Fruit fly (Drosophila melanogaster) whole organism, pupa: ENCODE measurements around the gene neur.

ENCODE experiments used
- CG10348 ChIP-seq: fragments of 200-800 bp; sonication (Bioruptor generic); IDR thresholded peaks from 2 replicates; pipeline ENCODE4 v1.3.6; 2022; ENCODE audit warnings: missing biosample characterization, missing genetic modification characterization
- CG12605 ChIP-seq: fragments of 200-800 bp; sonication (Bioruptor generic); IDR thresholded peaks from 2 replicates; pipeline ENCODE4 v1.3.6; 2022; ENCODE audit warnings: missing biosample characterization, missing genetic modification characterization
- CG13204 ChIP-seq: fragments of 200-800 bp; sonication (Bioruptor generic); optimal IDR thresholded peaks from 2 replicates; lab custom pipeline; 2018; ENCODE audit warnings: missing biosample characterization, mild to moderate bottlenecking, missing genetic modification characterization, moderate library complexity
- CG14655 ChIP-seq: fragments of 200-800 bp; sonication (Bioruptor generic); optimal IDR thresholded peaks from 3 replicates; lab custom pipeline; 2017; ENCODE audit warnings: mild to moderate bottlenecking, missing biosample characterization, missing genetic modification reagents, missing genetic modification characterization
- CG15710 ChIP-seq: fragments of 200-800 bp; sonication (Bioruptor generic); optimal IDR thresholded peaks from 2 replicates; lab custom pipeline; 2018; ENCODE audit warnings: missing biosample characterization, mild to moderate bottlenecking, missing genetic modification characterization, moderate library complexity
- CG17806 ChIP-seq: fragments of 200-800 bp; sonication (Bioruptor generic); optimal IDR thresholded peaks from 2 replicates; lab custom pipeline; 2018; ENCODE audit warnings: missing biosample characterization, mild to moderate bottlenecking, missing genetic modification characterization, moderate library complexity
- CG32121 ChIP-seq: fragments of 200-800 bp; sonication (Bioruptor generic); IDR thresholded peaks from 2 replicates; pipeline ENCODE4 v1.3.6; 2022; ENCODE audit warnings: missing biosample characterization, missing genetic modification characterization
- CG34367 ChIP-seq: fragments of 200-800 bp; sonication (Bioruptor generic); optimal IDR thresholded peaks from 2 replicates; lab custom pipeline; 2018; ENCODE audit warnings: missing biosample characterization, mild to moderate bottlenecking, missing genetic modification characterization
- CG4496 ChIP-seq: fragments of 200-800 bp; sonication (Bioruptor generic); IDR thresholded peaks from 3 replicates; pipeline ENCODE4 v1.3.6; 2022; ENCODE audit warnings: missing biosample characterization, missing genetic modification characterization
- CG8159 ChIP-seq: fragments of 200-800 bp; sonication (Bioruptor generic); optimal IDR thresholded peaks from 3 replicates; lab custom pipeline; 2018; ENCODE audit warnings: missing biosample characterization, mild to moderate bottlenecking, missing genetic modification characterization, moderate library complexity
- CG8301 ChIP-seq: fragments of 200-800 bp; sonication (Bioruptor generic); optimal IDR thresholded peaks from 2 replicates; lab custom pipeline; 2018; ENCODE audit warnings: missing biosample characterization, mild to moderate bottlenecking, missing genetic modification characterization
- CG9948 ChIP-seq: fragments of 200-800 bp; sonication (Bioruptor generic); optimal IDR thresholded peaks from 2 replicates; lab custom pipeline; 2018; ENCODE audit warnings: missing biosample characterization, mild to moderate bottlenecking, missing genetic modification characterization, moderate library complexity
- D1 ChIP-seq: fragments of 200-800 bp; sonication (Bioruptor generic); optimal IDR thresholded peaks from 2 replicates; lab custom pipeline; 2018; ENCODE audit warnings: missing biosample characterization, mild to moderate bottlenecking, missing genetic modification characterization, moderate library complexity
- EcR ChIP-seq: fragments of 200-800 bp; sonication (Bioruptor generic); optimal IDR thresholded peaks from 3 replicates; lab custom pipeline; 2019; ENCODE audit warnings: missing biosample characterization, missing genetic modification characterization, mild to moderate bottlenecking, moderate library complexity, missing genetic modification reagents
- Ets98B ChIP-seq: fragments of 200-800 bp; sonication (Bioruptor generic); IDR thresholded peaks from 2 replicates; pipeline ENCODE4 v1.3.6; 2022; ENCODE audit warnings: missing biosample characterization, missing genetic modification characterization
- Pif1A ChIP-seq: fragments of 200-800 bp; sonication (Bioruptor generic); optimal IDR thresholded peaks from 3 replicates; lab custom pipeline; 2016; ENCODE audit warnings: missing biosample characterization, missing genetic modification characterization
- Pif1B ChIP-seq: fragments of 200-800 bp; sonication (Bioruptor generic); optimal IDR thresholded peaks from 3 replicates; lab custom pipeline; 2016; ENCODE audit warnings: missing biosample characterization, missing genetic modification characterization
- Snoo ChIP-seq: fragments of 200-800 bp; sonication (Bioruptor generic); optimal IDR thresholded peaks from 3 replicates; lab custom pipeline; 2017; ENCODE audit warnings: missing biosample characterization, mild to moderate bottlenecking, missing genetic modification characterization, inconsistent platforms
- fd96Ca ChIP-seq: fragments of 200-800 bp; sonication (Bioruptor generic); IDR thresholded peaks from 3 replicates; pipeline ENCODE4 v1.3.6; 2022; ENCODE audit warnings: missing biosample characterization, missing genetic modification characterization
- gl ChIP-seq: fragments of 200-800 bp; sonication (Bioruptor generic); optimal IDR thresholded peaks from 2 replicates; lab custom pipeline; 2018; ENCODE audit warnings: missing biosample characterization, mild to moderate bottlenecking, missing genetic modification characterization
- rn ChIP-seq: fragments of 200-800 bp; sonication (Bioruptor generic); IDR thresholded peaks from 2 replicates; pipeline ENCODE4 v1.3.6; 2022; ENCODE audit warnings: missing biosample characterization, missing genetic modification characterization

neur gene

DNA sequence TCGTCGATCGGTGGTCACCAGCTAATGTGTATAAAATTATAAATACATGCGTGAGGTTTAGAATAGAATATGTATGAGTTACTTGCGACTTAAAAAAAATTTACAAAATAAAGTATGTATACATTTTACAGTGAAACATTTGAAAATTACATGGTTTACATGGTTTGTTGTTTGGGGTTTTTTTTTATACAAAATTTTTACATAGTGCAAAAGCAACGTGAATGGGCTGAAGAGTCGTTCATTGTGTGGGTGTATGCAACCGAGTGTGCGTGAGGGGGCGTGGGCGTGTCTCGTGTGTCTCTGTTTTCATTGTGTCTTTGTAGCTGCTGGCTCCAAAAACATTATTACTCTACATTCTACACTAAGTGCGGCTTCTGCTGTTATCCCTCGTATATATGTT is 30.6 kb upstream of the neur start:
- TF ChIP-seq CG34367 (tag; lab: Kevin White, UChicago) (no peak), CG9948 (no peak), CG14655 (no peak), EcR (GFP tag; lab: Kevin White, UChicago) (no peak), Pif1B (GFP tag; lab: Kevin White, UChicago) (no peak), CG4496 (GFP tag; lab: Robert Waterston, UW) (no peak), Ets98B (GFP tag; lab: Robert Waterston, UW) (no peak), CG13204 (GFP tag; lab: Kevin White, UChicago) (no peak), Snoo (tag; lab: Kevin White, UChicago) (no peak), fd96Ca (no peak), rn (no peak), CG10348 (GFP tag; lab: Robert Waterston, UW) (no peak), gl (no peak)

dm6 chr3R:9068418-9068817 is 29.1 kb upstream of the neur start:
- peak; percentile 21 for TF ChIP-seq D1 (tag; lab: Kevin White, UChicago)
- no peak for TF ChIP-seq CG34367 (tag; lab: Kevin White, UChicago)
- TF ChIP-seq fd96Ca, result no peak

DNA sequence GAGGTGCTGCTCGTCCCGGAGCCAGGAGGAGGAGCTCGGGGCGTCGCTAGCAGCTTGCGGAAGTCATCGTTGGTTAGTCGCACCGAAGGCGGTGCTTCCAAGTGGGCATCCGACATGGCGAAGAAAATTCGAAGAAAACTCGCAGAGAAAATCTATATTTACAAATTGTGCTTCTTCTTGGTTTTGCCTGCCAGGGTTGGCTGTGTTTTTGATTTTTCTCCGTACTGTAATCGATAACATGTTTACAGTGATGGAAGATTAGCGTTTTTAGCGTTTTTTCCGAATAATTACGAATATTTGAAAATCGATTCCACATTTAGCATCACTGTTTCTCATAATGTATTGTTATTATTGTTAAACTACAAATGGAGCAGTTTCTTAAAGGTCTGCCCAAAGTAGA is 25.6 kb upstream of the neur start, which contains the start of the genes beag and Ada:
Gene beag, minus strand, starts transcription at position 205 of the 400 bp plus-strand sequence.
Gene Ada, plus strand, starts transcription at position 310 of the 400 bp plus-strand sequence.
- TF ChIP-seq CG17806 (tag; lab: Kevin White, UChicago) (no peak), rn (no peak), CG4496 (GFP tag; lab: Robert Waterston, UW) (peak; percentile 54; the same call in 2 of the 3 replicates), Ets98B (GFP tag; lab: Robert Waterston, UW) (0 out of 2 replicates have a peak, but pooled peaks have one; percentile 10), fd96Ca (no peak), CG13204 (GFP tag; lab: Kevin White, UChicago) (no peak)

DNA sequence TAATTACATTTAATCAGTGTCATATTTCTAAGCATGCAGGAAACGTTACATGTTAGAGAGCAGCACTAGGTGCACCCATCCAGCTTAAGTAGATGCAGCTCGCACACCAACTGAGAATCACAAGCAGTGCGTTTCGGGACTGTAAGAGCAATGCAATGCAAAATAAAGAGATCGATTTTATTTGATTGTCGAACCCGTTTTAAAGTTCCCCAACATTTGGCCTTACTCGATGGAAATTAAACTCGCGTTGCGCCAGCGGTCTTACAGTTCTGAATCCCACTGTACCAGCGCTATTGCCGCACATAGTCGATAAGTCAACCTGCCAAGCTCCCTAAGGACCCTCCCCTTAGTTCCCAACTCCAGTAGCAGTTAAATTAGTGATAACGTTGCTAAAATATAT is 23.5 kb upstream of the neur start:
- TF ChIP-seq CG15710 (tag; lab: Kevin White, UChicago) (peak; percentile 23), CG32121 (0 out of 2 replicates have a peak, but pooled peaks have one; percentile 13), CG17806 (tag; lab: Kevin White, UChicago) (peak; percentile 21), fd96Ca (peak; percentile 67; the same call in 1 of the 3 replicates), Pif1B (GFP tag; lab: Kevin White, UChicago) (no peak), rn (no peak), CG9948 (peak; percentile 13), CG4496 (GFP tag; lab: Robert Waterston, UW) (peak; percentile 64; the same call in 2 of the 3 replicates), CG12605 (GFP tag; lab: Robert Waterston, UW) (peak; percentile 69), CG8159 (tag; lab: Kevin White, UChicago) (no peak), Ets98B (GFP tag; lab: Robert Waterston, UW) (peak; percentile 17; the same call in 1 of the 2 replicates)
- TF ChIP-seq, all 21 proteins: peak for 8

- TF ChIP-seq CG34367 (tag; lab: Kevin White, UChicago) (peak; percentile 76), gl (peak; percentile 87), CG14655 (peak; percentile 98), CG17806 (tag; lab: Kevin White, UChicago) (peak; percentile 87), EcR (GFP tag; lab: Kevin White, UChicago) (peak; percentile 57), CG12605 (GFP tag; lab: Robert Waterston, UW) (no peak), CG9948 (peak; percentile 93), Ets98B (GFP tag; lab: Robert Waterston, UW) (no peak), CG15710 (tag; lab: Kevin White, UChicago) (peak; percentile 85), Snoo (tag; lab: Kevin White, UChicago) (peak; percentile 96), Pif1A (peak; percentile 91), CG8301 (tag; lab: Kevin White, UChicago) (peak; percentile 97), Pif1B (GFP tag; lab: Kevin White, UChicago) (peak; percentile 89), CG13204 (GFP tag; lab: Kevin White, UChicago) (peak; percentile 88), fd96Ca (no peak), D1 (tag; lab: Kevin White, UChicago) (peak; percentile 92), CG8159 (tag; lab: Kevin White, UChicago) (peak; percentile 89), CG32121 (no peak)
Observed at dm6 chr3R:9057398-9058058, 18.3 kb upstream of the neur start.

- no peak for TF ChIP-seq CG8159 (tag; lab: Kevin White, UChicago)
- no peak for TF ChIP-seq CG10348 (GFP tag; lab: Robert Waterston, UW)
- TF ChIP-seq CG9948, result no peak
- no peak for TF ChIP-seq CG13204 (GFP tag; lab: Kevin White, UChicago)
- no peak for TF ChIP-seq CG12605 (GFP tag; lab: Robert Waterston, UW)
- no peak for TF ChIP-seq CG34367 (tag; lab: Kevin White, UChicago)
- no peak for TF ChIP-seq CG14655
- TF ChIP-seq Pif1B (GFP tag; lab: Kevin White, UChicago), result no peak
- no peak for TF ChIP-seq CG15710 (tag; lab: Kevin White, UChicago)
- no peak for TF ChIP-seq gl
- TF ChIP-seq CG17806 (tag; lab: Kevin White, UChicago), result no peak
Observed at dm6 chr3R:9057032-9057397, 17.7 kb upstream of the neur start.
